Worm (Caenorhabditis elegans) whole organism, L1 larva: ENCODE results near the gene T14B4.5.

Source experiments
- C04F5.9 ChIP-seq: sonication (generic microtip); optimal IDR thresholded peaks from 2 replicates; lab custom pipeline; 2016; ENCODE audit warnings: missing genetic modification characterization, missing compliant biosample characterization
- C16A3.4 ChIP-seq: fragments of 150-350 bp; optimal IDR thresholded peaks from 2 replicates; lab custom pipeline; 2014; ENCODE audit warnings: missing biosample characterization, missing genetic modification characterization
- C34B4.2 ChIP-seq: sonication (generic microtip); optimal IDR thresholded peaks from 2 replicates; lab custom pipeline; 2017; ENCODE audit warnings: mild to moderate bottlenecking, missing genetic modification characterization, missing compliant biosample characterization
- Y116A8C.19 ChIP-seq: sonication (generic microtip); optimal IDR thresholded peaks from 2 replicates; lab custom pipeline; 2016; ENCODE audit warnings: missing compliant biosample characterization, missing genetic modification characterization, borderline replicate concordance
- blmp-1 ChIP-seq: fragments of 150-350 bp; optimal IDR thresholded peaks from 2 replicates; lab custom pipeline; 2014; ENCODE audit warnings: missing biosample characterization, missing genetic modification characterization
- ceh-8 ChIP-seq: fragments of 200-800 bp; sonication (Bioruptor generic); optimal IDR thresholded peaks from 2 replicates; lab custom pipeline; 2018; ENCODE audit warnings: mild to moderate bottlenecking, missing genetic modification characterization, moderate library complexity, missing compliant biosample characterization
- ceh-90 ChIP-seq: sonication (generic microtip); optimal IDR thresholded peaks from 2 replicates; lab custom pipeline; 2016; ENCODE audit warnings: missing genetic modification characterization, missing compliant biosample characterization
- dsc-1 ChIP-seq: sonication (generic microtip); optimal IDR thresholded peaks from 2 replicates; lab custom pipeline; 2016; ENCODE audit warnings: mild to moderate bottlenecking, missing genetic modification characterization, missing compliant biosample characterization
- efl-1 ChIP-seq, 4 experiments: fragments of 150-350 bp; optimal IDR thresholded peaks in 3 of 4; peaks in 1 of 4; 1 replicate in 1 of 4; 2 replicates in 3 of 4; lab custom pipeline; 2014; ENCODE audit warnings: missing biosample characterization in 2 of 4, missing genetic modification characterization in 2 of 4, missing genetic modification reagents in 2 of 4
- efl-3 ChIP-seq: fragments of 200-800 bp; sonication (Bioruptor generic); optimal IDR thresholded peaks from 2 replicates; lab custom pipeline; 2018; ENCODE audit warnings: mild to moderate bottlenecking, missing genetic modification characterization, missing compliant biosample characterization
- egl-13 ChIP-seq: sonication (generic microtip); optimal IDR thresholded peaks from 2 replicates; lab custom pipeline; 2016; ENCODE audit warnings: missing genotype, missing genetic modification reagents, missing genetic modification characterization, missing compliant biosample characterization
- egl-27 ChIP-seq, 2 experiments: fragments of 150-350 bp in 1 of 2; sonication (generic microtip); optimal IDR thresholded peaks; 3 replicates each; lab custom pipeline; 2017 to 2018; ENCODE audit warnings: missing biosample characterization in 2 of 2, missing genetic modification characterization in 2 of 2, missing genetic modification reagents in 2 of 2
- elt-2 ChIP-seq: sonication (generic microtip); optimal IDR thresholded peaks from 2 replicates; lab custom pipeline; 2016; ENCODE audit warnings: missing genetic modification characterization, mild to moderate bottlenecking, inconsistent platforms, missing compliant biosample characterization, missing genetic modification reagents
- elt-3 ChIP-seq, 6 experiments: fragments of 150-350 bp in 1 of 6; sonication (generic microtip); optimal IDR thresholded peaks; 2 replicates each; lab custom pipeline; 2017 to 2018; ENCODE audit warnings: missing biosample characterization in 6 of 6, missing genetic modification characterization in 6 of 6, inconsistent platforms in 1 of 6
- fkh-8 ChIP-seq: sonication (generic microtip); optimal IDR thresholded peaks from 2 replicates; lab custom pipeline; 2016; ENCODE audit warnings: mild to moderate bottlenecking, missing genetic modification characterization, missing compliant biosample characterization
- grh-1 ChIP-seq: fragments of 200-800 bp; sonication (Bioruptor generic); IDR thresholded peaks from 2 replicates; pipeline ENCODE4 v1.3.6; 2022; ENCODE audit warnings: missing genetic modification reagents, missing genetic modification characterization, missing compliant biosample characterization
- hpl-2 ChIP-seq: fragments of 150-350 bp; optimal IDR thresholded peaks from 2 replicates; lab custom pipeline; 2014; ENCODE audit warnings: missing biosample characterization, missing genetic modification reagents, missing genetic modification characterization
- irx-1 ChIP-seq: sonication (generic microtip); optimal IDR thresholded peaks from 2 replicates; lab custom pipeline; 2016; ENCODE audit warnings: missing genetic modification characterization, missing compliant biosample characterization
- lin-39 ChIP-seq: fragments of 150-350 bp; optimal IDR thresholded peaks from 2 replicates; lab custom pipeline; 2014; ENCODE audit warnings: missing biosample characterization, missing genetic modification reagents, missing genetic modification characterization
- lir-3 ChIP-seq: sonication (generic microtip); optimal IDR thresholded peaks from 2 replicates; lab custom pipeline; 2016; ENCODE audit warnings: mild to moderate bottlenecking, missing genetic modification characterization, moderate library complexity, missing compliant biosample characterization; ENCODE audit not compliant: poor library complexity
- nhr-11 ChIP-seq: fragments of 150-350 bp; optimal IDR thresholded peaks from 2 replicates; lab custom pipeline; 2014; ENCODE audit warnings: missing biosample characterization, missing genetic modification characterization
- nhr-71 ChIP-seq: sonication (generic microtip); optimal IDR thresholded peaks from 2 replicates; lab custom pipeline; 2016; ENCODE audit warnings: mild to moderate bottlenecking, missing genetic modification characterization, moderate library complexity, missing compliant biosample characterization
- nhr-76 ChIP-seq: sonication (generic microtip); optimal IDR thresholded peaks from 2 replicates; lab custom pipeline; 2017; ENCODE audit warnings: missing biosample characterization, missing genetic modification characterization
- nhr-77 ChIP-seq: fragments of 150-350 bp; optimal IDR thresholded peaks from 2 replicates; lab custom pipeline; 2014; ENCODE audit warnings: missing biosample characterization, missing genetic modification characterization
- nhr-84 ChIP-seq: sonication (generic microtip); optimal IDR thresholded peaks from 2 replicates; lab custom pipeline; 2017; ENCODE audit warnings: missing biosample characterization, missing genetic modification characterization
- pag-3 ChIP-seq: sonication (generic microtip); optimal IDR thresholded peaks from 2 replicates; lab custom pipeline; 2017; ENCODE audit warnings: missing genetic modification characterization, mild to moderate bottlenecking, missing compliant biosample characterization, antibody characterized with exemption, borderline replicate concordance; ENCODE audit not compliant: insufficient read depth
- rnt-1 ChIP-seq: sonication (generic microtip); optimal IDR thresholded peaks from 2 replicates; lab custom pipeline; 2016; ENCODE audit warnings: mild to moderate bottlenecking, missing genetic modification characterization, moderate library complexity, missing compliant biosample characterization
- swsn-7 ChIP-seq: sonication (generic microtip); optimal IDR thresholded peaks from 2 replicates; lab custom pipeline; 2016; ENCODE audit warnings: missing genetic modification characterization, missing compliant biosample characterization
- tlp-1 ChIP-seq: fragments of 150-350 bp; optimal IDR thresholded peaks from 2 replicates; lab custom pipeline; 2014; ENCODE audit warnings: missing biosample characterization, missing genetic modification characterization
- vab-15 ChIP-seq: sonication (generic microtip); optimal IDR thresholded peaks from 2 replicates; lab custom pipeline; 2017; ENCODE audit warnings: missing genotype, mild to moderate bottlenecking, missing genetic modification characterization, missing compliant biosample characterization
- zag-1 ChIP-seq: fragments of 150-350 bp; optimal IDR thresholded peaks from 2 replicates; lab custom pipeline; 2014; ENCODE audit warnings: missing biosample characterization, missing genetic modification characterization

The T14B4.5 gene

DNA sequence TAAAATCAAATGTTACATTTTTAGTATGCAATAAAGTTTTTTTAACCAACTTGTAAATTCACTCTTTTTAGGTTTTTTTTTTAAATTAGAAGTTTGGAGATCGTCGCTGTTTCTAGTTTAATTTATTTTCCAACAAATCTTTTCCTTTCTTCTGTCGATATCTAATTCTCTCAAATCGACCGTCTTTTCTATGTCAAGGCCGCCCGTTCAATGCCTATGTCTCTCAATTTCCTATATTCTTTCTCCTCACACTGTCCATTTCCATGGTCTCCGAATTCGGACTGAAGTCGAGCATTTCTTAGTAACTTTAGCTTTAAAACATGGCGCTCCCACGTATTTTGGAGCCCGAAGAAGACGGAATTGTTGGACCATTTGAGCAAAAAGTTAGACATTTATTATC is at the start of gene T14B4.5, which contains the start of gene T14B4.20:
TSS of gene T14B4.5 (plus strand) at position 226 of the 400 bp plus-strand sequence.
TSS of gene T14B4.20 (plus strand) at position 264 of the 400 bp plus-strand sequence.
- peak; percentile 80 for TF ChIP-seq blmp-1 (tag; lab: Kevin White, UChicago)
- TF ChIP-seq zag-1 (tag; lab: Kevin White, UChicago) = no peak

DNA sequence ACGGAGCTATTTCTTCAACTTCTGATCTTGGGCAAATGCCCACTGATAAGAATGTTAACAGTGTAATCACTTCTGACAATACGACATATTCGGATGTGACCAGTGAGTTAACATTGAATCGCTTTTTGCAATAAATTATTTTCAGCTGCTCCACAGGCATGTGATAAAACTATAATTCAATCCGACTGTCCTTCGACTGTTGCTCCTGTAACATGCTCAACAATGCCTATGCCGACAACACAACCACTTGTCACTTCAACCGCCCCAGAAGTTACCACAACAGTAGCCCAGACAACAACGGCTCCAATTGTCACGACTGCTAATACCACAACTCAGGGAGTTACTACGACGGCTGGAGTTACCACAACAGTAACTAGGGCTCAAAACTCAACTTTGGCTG is 49.1 kb upstream of the T14B4.5 start:
- no peak for TF ChIP-seq irx-1 (tag; lab: Kevin White, UChicago)
- TF ChIP-seq efl-1 (optimal IDR thresholded peaks at IDR 0.05; lab: Kevin White, UChicago) = no peak
- peak in 1 of 2 experiments; percentile 20 for TF ChIP-seq efl-1 (GFP tag; optimal IDR thresholded peaks at IDR 0.05 in 1 of 2; lab: Kevin White, UChicago)

DNA sequence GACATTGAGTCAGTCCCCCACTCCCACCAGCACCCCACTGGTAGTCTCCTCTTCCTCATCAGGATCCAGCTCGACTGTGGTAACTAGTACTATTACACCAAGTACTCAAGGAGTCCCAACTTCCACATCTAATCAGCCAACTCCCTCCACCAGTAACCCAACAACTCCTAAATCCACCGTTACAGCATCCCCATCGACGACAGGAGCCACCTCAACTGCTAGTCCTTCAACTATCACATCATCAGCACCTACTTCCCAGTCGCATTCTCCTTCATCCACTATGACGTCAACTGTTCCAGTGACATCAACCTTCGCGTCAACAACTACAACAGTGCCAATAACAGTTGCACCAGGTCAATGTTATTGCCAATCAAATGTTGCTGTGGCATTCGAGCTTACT is 48.2 kb upstream of the T14B4.5 start:
- TF ChIP-seq vab-15 (tag; lab: Kevin White, UChicago) (no peak), ceh-8 (no peak), dsc-1 (tag; lab: Kevin White, UChicago) (no peak), C34B4.2 (tag; lab: Kevin White, UChicago) (no peak), swsn-7 (tag; lab: Kevin White, UChicago) (no peak), nhr-77 (tag; lab: Kevin White, UChicago) (no peak), egl-13 (tag; lab: Kevin White, UChicago) (no peak), nhr-11 (no peak), ceh-90 (tag; lab: Kevin White, UChicago) (no peak), nhr-76 (no peak), lir-3 (tag; lab: Kevin White, UChicago) (no peak), nhr-71 (tag; lab: Kevin White, UChicago) (no peak), efl-3 (GFP tag; lab: Kevin White, UChicago) (no peak), tlp-1 (tag; lab: Kevin White, UChicago) (no peak), efl-1 (optimal IDR thresholded peaks at IDR 0.05; lab: Kevin White, UChicago) (no peak), efl-1 (GFP tag; optimal IDR thresholded peaks at IDR 0.05 in 1 of 2; lab: Kevin White, UChicago) (no peak), C16A3.4 (tag; lab: Kevin White, UChicago) (no peak), nhr-84 (tag; lab: Kevin White, UChicago) (no peak), rnt-1 (tag; lab: Kevin White, UChicago) (no peak)
- TF ChIP-seq, all 84 proteins: peak for 0

- TF ChIP-seq elt-2 (tag; lab: Kevin White, UChicago) = peak; percentile 72
- no peak for TF ChIP-seq efl-1 (optimal IDR thresholded peaks at IDR 0.05; lab: Kevin White, UChicago)
- TF ChIP-seq efl-1 (GFP tag; optimal IDR thresholded peaks at IDR 0.05 in 1 of 2; lab: Kevin White, UChicago) = peak in 1 of 2 experiments; percentile 43
- TF ChIP-seq lin-39 (tag; lab: Kevin White, UChicago) = no peak
Measured at ce11 chrII:6673894-6674293, 42.8 kb upstream of the T14B4.5 start, which contains the start of gene H43E16.1. TSS of gene H43E16.1 (plus strand) at chrII:6674268.

DNA sequence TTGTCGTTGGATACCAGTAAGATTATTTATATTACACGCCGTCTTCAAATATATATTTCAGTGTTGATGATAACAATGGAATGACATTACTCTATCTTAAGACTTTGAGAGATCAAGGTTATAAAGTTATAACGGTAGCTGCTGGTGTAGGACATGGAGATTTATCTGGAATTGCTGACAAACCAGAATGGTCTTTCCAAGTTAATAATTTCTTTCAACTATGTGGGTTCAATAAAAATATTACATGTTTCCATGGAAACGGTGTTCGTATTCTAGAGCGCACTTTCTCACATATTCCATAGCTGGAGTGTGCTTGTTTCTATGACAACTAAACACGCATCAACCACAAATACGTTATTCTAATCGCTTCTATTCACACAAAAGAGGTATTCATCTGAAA is 36.9 kb upstream of the T14B4.5 start, which contains the start of gene ift-74:
TSS of gene ift-74 (plus strand) at position 301 of the 400 bp plus-strand sequence.
- TF ChIP-seq egl-27 (tag; optimal IDR thresholded peaks at IDR 0.05; lab: Kevin White, UChicago) = no peak
- TF ChIP-seq fkh-8 (tag; lab: Kevin White, UChicago) = peak; percentile 40

- TF ChIP-seq dsc-1 (tag; lab: Kevin White, UChicago) (no peak), nhr-71 (tag; lab: Kevin White, UChicago) (no peak), pag-3 (tag; lab: Kevin White, UChicago) (no peak), grh-1 (GFP tag; lab: Robert Waterston, UW) (no peak), Y116A8C.19 (tag; lab: Kevin White, UChicago) (no peak), efl-1 (optimal IDR thresholded peaks at IDR 0.05; lab: Kevin White, UChicago) (no peak), efl-1 (GFP tag; optimal IDR thresholded peaks at IDR 0.05 in 1 of 2; lab: Kevin White, UChicago) (no peak), C04F5.9 (tag; lab: Kevin White, UChicago) (no peak), egl-13 (tag; lab: Kevin White, UChicago) (no peak), hpl-2 (GFP tag; lab: Kevin White, UChicago) (no peak), elt-3 (tag; optimal IDR thresholded peaks at IDR 0.05; lab: Kevin White, UChicago) (no peak)
- TF ChIP-seq, all 84 proteins: peak for 0
Measured at ce11 chrII:6681478-6681877, 35.2 kb upstream of the T14B4.5 start.
